Worm (Caenorhabditis elegans): Measurements from ENCODE around the gene daf-11.

DNA sequence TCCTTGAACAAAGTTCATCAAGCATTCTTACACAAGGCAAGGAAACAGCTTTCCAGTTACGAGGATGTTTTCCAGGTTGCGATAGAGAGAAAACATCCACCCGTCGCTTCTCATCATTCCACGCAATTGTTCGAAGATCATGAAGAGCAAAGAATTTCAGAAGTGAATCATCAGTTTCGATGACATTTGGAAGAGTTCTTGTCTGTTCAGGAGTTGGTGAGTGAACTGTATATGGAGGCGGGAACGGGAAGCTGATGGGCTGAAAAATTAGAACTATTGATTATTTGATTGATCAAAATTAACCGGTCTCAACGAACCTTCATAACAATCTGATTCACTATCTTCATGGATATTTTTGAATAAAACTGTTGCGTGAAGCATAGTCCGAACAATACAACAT, 6.2 kb upstream of the daf-11 start:
- TF ChIP-seq ces-1 (GFP tag; optimal IDR thresholded peaks at IDR 0.05) (no peak), elt-1 (tag; optimal IDR thresholded peaks at IDR 0.05; ENCODE audit: borderline replicate concordance, insufficient read depth) (no peak), pha-4 (tag; optimal IDR thresholded peaks at IDR 0.05) (no peak)

All from whole organism, mixed stage, embryonic.